Worm (Caenorhabditis elegans) whole organism, late embryonic: ENCODE data around the gene srsx-14.

ENCODE experiments used
- C08G9.2 ChIP-seq: sonication (generic microtip); optimal IDR thresholded peaks from 2 replicates; lab custom pipeline; 2016; ENCODE audit warnings: mild to moderate bottlenecking, missing genetic modification characterization, moderate library complexity, missing compliant biosample characterization
- F13H6.1 ChIP-seq: sonication (generic microtip); optimal IDR thresholded peaks from 2 replicates; lab custom pipeline; 2016; ENCODE audit warnings: missing genetic modification characterization, missing compliant biosample characterization
- K02D7.2 ChIP-seq: sonication (generic microtip); optimal IDR thresholded peaks from 2 replicates; lab custom pipeline; 2017; ENCODE audit warnings: mild to moderate bottlenecking, missing genetic modification characterization, missing compliant biosample characterization
- K09A11.1 ChIP-seq: sonication (generic microtip); optimal IDR thresholded peaks from 2 replicates; lab custom pipeline; 2017; ENCODE audit warnings: antibody characterized with exemption, mild to moderate bottlenecking, missing genetic modification characterization, missing compliant biosample characterization; ENCODE audit not compliant: insufficient read depth
- Y22D7AL.16 ChIP-seq: sonication (generic microtip); optimal IDR thresholded peaks from 2 replicates; lab custom pipeline; 2016; ENCODE audit warnings: missing genetic modification characterization, missing compliant biosample characterization
- ceh-14 ChIP-seq: sonication (generic microtip); optimal IDR thresholded peaks from 2 replicates; lab custom pipeline; 2016; ENCODE audit warnings: missing genotype, missing genetic modification characterization, missing compliant biosample characterization
- ceh-18 ChIP-seq: sonication (generic microtip); optimal IDR thresholded peaks from 2 replicates; lab custom pipeline; 2016; ENCODE audit warnings: missing genetic modification characterization, missing compliant biosample characterization
- ceh-22 ChIP-seq: sonication (generic microtip); optimal IDR thresholded peaks from 2 replicates; lab custom pipeline; 2017; ENCODE audit warnings: missing biosample characterization, missing genetic modification characterization
- ceh-24 ChIP-seq: sonication (generic microtip); optimal IDR thresholded peaks from 2 replicates; lab custom pipeline; 2016; ENCODE audit warnings: mild to moderate bottlenecking, missing genetic modification characterization, missing compliant biosample characterization
- ceh-31 ChIP-seq: sonication (generic microtip); optimal IDR thresholded peaks from 2 replicates; lab custom pipeline; 2016; ENCODE audit warnings: missing genetic modification characterization, missing compliant biosample characterization
- ceh-34 ChIP-seq: sonication (generic microtip); optimal IDR thresholded peaks from 2 replicates; lab custom pipeline; 2016; ENCODE audit warnings: mild to moderate bottlenecking, missing genetic modification characterization, missing compliant biosample characterization
- ceh-45 ChIP-seq: fragments of 200-800 bp; sonication (Bioruptor generic); IDR thresholded peaks from 2 replicates; pipeline ENCODE4 v1.3.6; 2022; ENCODE audit warnings: missing genetic modification reagents, missing genetic modification characterization, missing compliant biosample characterization
- ceh-9 ChIP-seq: sonication (generic microtip); optimal IDR thresholded peaks from 2 replicates; lab custom pipeline; 2016; ENCODE audit warnings: mild to moderate bottlenecking, missing genetic modification characterization, inconsistent platforms, missing compliant biosample characterization
- elt-4 ChIP-seq: sonication (generic microtip); optimal IDR thresholded peaks from 2 replicates; lab custom pipeline; 2016; ENCODE audit warnings: missing genetic modification characterization, missing compliant biosample characterization
- eyg-1 ChIP-seq: sonication (generic microtip); optimal IDR thresholded peaks from 2 replicates; lab custom pipeline; 2016; ENCODE audit warnings: missing genotype, missing genetic modification characterization, missing compliant biosample characterization
- fax-1 ChIP-seq: sonication (generic microtip); optimal IDR thresholded peaks from 2 replicates; lab custom pipeline; 2016; ENCODE audit warnings: missing genotype, missing genetic modification characterization, missing compliant biosample characterization
- fkh-10 ChIP-seq: fragments of 150-350 bp; optimal IDR thresholded peaks from 2 replicates; lab custom pipeline; 2014; ENCODE audit warnings: missing biosample characterization, missing genetic modification reagents, missing genetic modification characterization
- gmeb-2 ChIP-seq: sonication (generic microtip); optimal IDR thresholded peaks from 2 replicates; lab custom pipeline; 2016; ENCODE audit warnings: missing genetic modification characterization, inconsistent platforms, missing compliant biosample characterization
- hlh-30 ChIP-seq: sonication (generic microtip); optimal IDR thresholded peaks from 2 replicates; lab custom pipeline; 2017; ENCODE audit warnings: antibody characterized with exemption, missing genetic modification characterization, missing compliant biosample characterization; ENCODE audit not compliant: insufficient read depth
- hlh-6 ChIP-seq: sonication (generic microtip); optimal IDR thresholded peaks from 2 replicates; lab custom pipeline; 2016; ENCODE audit warnings: missing genotype, missing genetic modification characterization, missing compliant biosample characterization
- lin-11 ChIP-seq: fragments of 200-800 bp; sonication (Bioruptor generic); optimal IDR thresholded peaks from 2 replicates; lab custom pipeline; 2018; ENCODE audit warnings: mild to moderate bottlenecking, missing genetic modification characterization, missing compliant biosample characterization
- nhr-11 ChIP-seq: fragments of 150-350 bp; optimal IDR thresholded peaks from 2 replicates; lab custom pipeline; 2014; ENCODE audit warnings: missing biosample characterization, missing genetic modification characterization
- nhr-232 ChIP-seq: sonication (generic microtip); optimal IDR thresholded peaks from 2 replicates; lab custom pipeline; 2016; ENCODE audit warnings: missing genetic modification characterization, missing compliant biosample characterization
- npax-4 ChIP-seq: sonication (generic microtip); optimal IDR thresholded peaks from 2 replicates; lab custom pipeline; 2016; ENCODE audit warnings: missing genetic modification characterization, missing compliant biosample characterization
- pag-3 ChIP-seq: sonication (generic microtip); optimal IDR thresholded peaks from 2 replicates; lab custom pipeline; 2016; ENCODE audit warnings: missing compliant biosample characterization, missing genetic modification characterization, borderline replicate concordance
- pax-1 ChIP-seq: fragments of 150-350 bp; optimal IDR thresholded peaks from 2 replicates; lab custom pipeline; 2014; ENCODE audit warnings: missing biosample characterization, missing genetic modification characterization
- rnt-1 ChIP-seq: sonication (generic microtip); optimal IDR thresholded peaks from 2 replicates; lab custom pipeline; 2016; ENCODE audit warnings: missing genetic modification characterization, missing compliant biosample characterization
- sdc-2 ChIP-seq: sonication (generic microtip); optimal IDR thresholded peaks from 2 replicates; lab custom pipeline; 2016; ENCODE audit warnings: missing genotype, missing genetic modification characterization, missing compliant biosample characterization
- sox-2 ChIP-seq: fragments of 200-800 bp; sonication (Bioruptor generic); IDR thresholded peaks from 2 replicates; pipeline ENCODE4 v1.3.6; 2022; ENCODE audit warnings: missing genetic modification reagents, missing genetic modification characterization, missing compliant biosample characterization
- syd-9 ChIP-seq: sonication (generic microtip); optimal IDR thresholded peaks from 2 replicates; lab custom pipeline; 2016; ENCODE audit warnings: mild to moderate bottlenecking, missing genetic modification characterization, moderate library complexity, missing compliant biosample characterization
- tbx-2 ChIP-seq: sonication (generic microtip); optimal IDR thresholded peaks from 2 replicates; lab custom pipeline; 2016; ENCODE audit warnings: missing genetic modification characterization, missing compliant biosample characterization
- ttx-3 ChIP-seq: sonication (generic microtip); optimal IDR thresholded peaks from 2 replicates; lab custom pipeline; 2016; ENCODE audit warnings: missing genetic modification reagents, missing genetic modification characterization, missing compliant biosample characterization
- unc-3 ChIP-seq, 2 experiments: fragments of 200-800 bp in 1 of 2; sonication (Bioruptor generic) in 1 of 2; sonication (generic microtip) in 1 of 2; conservative IDR thresholded peaks in 1 of 2; optimal IDR thresholded peaks in 1 of 2; 2 replicates each; pipeline versions ENCODE4 v1.3.6 to Lab custom; 2016 to 2022; ENCODE audit warnings: missing compliant biosample characterization in 2 of 2, missing genetic modification characterization in 2 of 2, missing genetic modification reagents in 1 of 2
- unc-86 ChIP-seq: sonication (generic microtip); optimal IDR thresholded peaks from 2 replicates; lab custom pipeline; 2016; ENCODE audit warnings: missing genetic modification characterization, missing compliant biosample characterization
- zip-5 ChIP-seq: sonication (generic microtip); optimal IDR thresholded peaks from 2 replicates; lab custom pipeline; 2016; ENCODE audit warnings: missing genetic modification characterization, missing compliant biosample characterization
- ztf-16 ChIP-seq: sonication (generic microtip); optimal IDR thresholded peaks from 2 replicates; lab custom pipeline; 2017; ENCODE audit warnings: missing genetic modification characterization, missing compliant biosample characterization

Gene srsx-14

ce11 chrIV:5630156-5630555, 3.2 kb upstream of the srsx-14 start, which contains the start of gene srd-12:
Gene srd-12 (minus strand): TSS chrIV:5630256.
- TF ChIP-seq rnt-1 (tag; lab: Kevin White, UChicago) (no peak), npax-4 (no peak)

- TF ChIP-seq fkh-10: no peak
- TF ChIP-seq hlh-30: no peak
Observed at ce11 chrIV:5623718-5624117, 3.2 kb downstream of the srsx-14 start, which contains the start of gene srsx-15. Gene srsx-15 (minus strand): TSS chrIV:5623818.

- no peak for TF ChIP-seq fax-1 (tag; lab: Kevin White, UChicago)
- no peak for TF ChIP-seq elt-4
- no peak for TF ChIP-seq syd-9 (tag; lab: Kevin White, UChicago)
- no peak for TF ChIP-seq nhr-11 (tag; lab: Kevin White, UChicago)
- TF ChIP-seq ceh-9 (tag; lab: Kevin White, UChicago): no peak
- no peak for TF ChIP-seq ztf-16 (tag; lab: Kevin White, UChicago)
Observed at ce11 chrIV:5619643-5620042, 7.3 kb downstream of the srsx-14 start, which contains the start of gene srsx-16. Gene srsx-16 (minus strand): TSS chrIV:5619743.

- TF ChIP-seq rnt-1 (tag; lab: Kevin White, UChicago) (no peak), ceh-18 (tag; lab: Kevin White, UChicago) (no peak), sdc-2 (tag; lab: Kevin White, UChicago) (no peak), ceh-22 (tag; lab: Kevin White, UChicago) (no peak), zip-5 (tag; lab: Kevin White, UChicago) (no peak), pax-1 (tag; lab: Kevin White, UChicago) (no peak), F13H6.1 (no peak), nhr-232 (tag; lab: Kevin White, UChicago) (no peak), eyg-1 (tag; lab: Kevin White, UChicago) (no peak), sox-2 (GFP tag; lab: Robert Waterston, UW) (no peak), tbx-2 (no peak), ttx-3 (tag; lab: Kevin White, UChicago) (no peak), ceh-34 (no peak), elt-4 (no peak), K02D7.2 (tag; lab: Kevin White, UChicago) (no peak), C08G9.2 (tag; lab: Kevin White, UChicago) (no peak), ceh-24 (tag; lab: Kevin White, UChicago) (no peak), hlh-30 (no peak), ceh-14 (tag; lab: Kevin White, UChicago) (no peak)
Observed at ce11 chrIV:5614558-5615026, 12.4 kb downstream of the srsx-14 start, which contains the start of gene C39H7.4. Gene C39H7.4 (minus strand): TSS chrIV:5614608.

ce11 chrIV:5607343-5607742, 19.6 kb downstream of the srsx-14 start:
- TF ChIP-seq ceh-45 (GFP tag; lab: Robert Waterston, UW): no peak
- no peak for TF ChIP-seq pag-3 (tag; lab: Kevin White, UChicago)
- no peak for TF ChIP-seq ceh-9 (tag; lab: Kevin White, UChicago)
- TF ChIP-seq Y22D7AL.16 (tag; lab: Kevin White, UChicago): no peak
- peak; percentile 14 for TF ChIP-seq ceh-31 (tag; lab: Kevin White, UChicago)
- peak; percentile 50 for TF ChIP-seq hlh-30
- no peak for TF ChIP-seq unc-3 (GFP tag; conservative IDR thresholded peaks at IDR 0.05; lab: Robert Waterston, UW)
- no peak for TF ChIP-seq unc-3 (tag; optimal IDR thresholded peaks at IDR 0.05; lab: Kevin White, UChicago)
- TF ChIP-seq ztf-16 (tag; lab: Kevin White, UChicago): no peak
- TF ChIP-seq sox-2 (GFP tag; lab: Robert Waterston, UW): no peak
- TF ChIP-seq ceh-18 (tag; lab: Kevin White, UChicago): peak; percentile 48
- no peak for TF ChIP-seq gmeb-2 (tag; lab: Kevin White, UChicago)

- TF ChIP-seq lin-11 (tag; lab: Kevin White, UChicago) (no peak), unc-86 (tag; lab: Kevin White, UChicago) (no peak), K09A11.1 (tag; lab: Kevin White, UChicago) (no peak), hlh-6 (no peak), pag-3 (tag; lab: Kevin White, UChicago) (no peak)
Observed at ce11 chrIV:5605225-5605624, 21.7 kb downstream of the srsx-14 start.
